Fruit fly (Drosophila melanogaster) whole organism, prepupa: ENCODE measurements around the gene Iyd.

ENCODE experiments used
- Blimp-1 ChIP-seq: fragments of 200-800 bp; sonication (Bioruptor generic); optimal IDR thresholded peaks from 3 replicates; lab custom pipeline; 2017; ENCODE audit warnings: missing biosample characterization, missing genetic modification characterization, mild to moderate bottlenecking, moderate library complexity, missing genetic modification reagents
- CG10631 ChIP-seq: fragments of 200-800 bp; sonication (Bioruptor generic); optimal IDR thresholded peaks from 2 replicates; lab custom pipeline; 2016; ENCODE audit warnings: missing biosample characterization, missing genetic modification characterization
- CG10669 ChIP-seq: fragments of 200-800 bp; sonication (Bioruptor generic); optimal IDR thresholded peaks from 3 replicates; lab custom pipeline; 2018; ENCODE audit warnings: missing biosample characterization, mild to moderate bottlenecking, missing genetic modification characterization, moderate library complexity
- CG11294 ChIP-seq: fragments of 200-800 bp; sonication (Bioruptor generic); IDR thresholded peaks from 2 replicates; pipeline ENCODE4 v1.3.6; 2022; ENCODE audit warnings: missing biosample characterization, missing genetic modification characterization
- CG11762 ChIP-seq: fragments of 200-800 bp; sonication (Bioruptor generic); optimal IDR thresholded peaks from 3 replicates; lab custom pipeline; 2016; ENCODE audit warnings: missing biosample characterization, missing genetic modification characterization; ENCODE audit not compliant: insufficient read depth
- CG15336 ChIP-seq: fragments of 200-800 bp; sonication (Bioruptor generic); IDR thresholded peaks from 2 replicates; pipeline ENCODE4 v1.3.6; 2022; ENCODE audit warnings: missing biosample characterization, missing genetic modification characterization
- CG1621 ChIP-seq: fragments of 200-800 bp; sonication (Bioruptor generic); optimal IDR thresholded peaks from 3 replicates; lab custom pipeline; 2018; ENCODE audit warnings: missing biosample characterization, mild to moderate bottlenecking, missing genetic modification characterization
- CG16779 ChIP-seq: fragments of 200-800 bp; sonication (Bioruptor generic); optimal IDR thresholded peaks from 3 replicates; lab custom pipeline; 2017; ENCODE audit warnings: missing biosample characterization, mild to moderate bottlenecking, missing genetic modification characterization
- CG3032 ChIP-seq: fragments of 200-800 bp; optimal IDR thresholded peaks from 2 replicates; lab custom pipeline; 2019; ENCODE audit warnings: missing biosample characterization, mild to moderate bottlenecking, missing genetic modification characterization, moderate library complexity
- CG31627 ChIP-seq: fragments of 200-800 bp; sonication (Bioruptor generic); optimal IDR thresholded peaks from 3 replicates; lab custom pipeline; 2016; ENCODE audit warnings: missing biosample characterization, missing genetic modification characterization
- CG32006 ChIP-seq: fragments of 200-800 bp; sonication (Bioruptor generic); optimal IDR thresholded peaks from 3 replicates; lab custom pipeline; 2017; ENCODE audit warnings: missing biosample characterization, mild to moderate bottlenecking, missing genetic modification characterization
- CG34406 ChIP-seq: fragments of 200-800 bp; sonication (Bioruptor generic); optimal IDR thresholded peaks from 3 replicates; lab custom pipeline; 2016; ENCODE audit warnings: missing biosample characterization, missing genetic modification characterization
- CG3919 ChIP-seq: fragments of 200-800 bp; sonication (Bioruptor generic); optimal IDR thresholded peaks from 3 replicates; lab custom pipeline; 2016; ENCODE audit warnings: missing biosample characterization, missing genetic modification characterization
- CG4318 ChIP-seq: fragments of 200-800 bp; sonication (Bioruptor generic); optimal IDR thresholded peaks from 3 replicates; lab custom pipeline; 2017; ENCODE audit warnings: missing biosample characterization, mild to moderate bottlenecking, missing genetic modification characterization
- CG6163 ChIP-seq: fragments of 200-800 bp; sonication (Bioruptor generic); IDR thresholded peaks from 3 replicates; pipeline ENCODE4 v1.3.6; 2022; ENCODE audit warnings: missing biosample characterization, missing genetic modification characterization
- CG6792 ChIP-seq: fragments of 200-800 bp; sonication (Bioruptor generic); optimal IDR thresholded peaks from 3 replicates; lab custom pipeline; 2016; ENCODE audit warnings: missing biosample characterization, missing genetic modification characterization
- CG6808 ChIP-seq: fragments of 200-800 bp; sonication (Bioruptor generic); optimal IDR thresholded peaks from 3 replicates; lab custom pipeline; 2017; ENCODE audit warnings: missing biosample characterization, missing genetic modification characterization, mild to moderate bottlenecking, moderate library complexity, missing genetic modification reagents
- CG7368 ChIP-seq: fragments of 200-800 bp; sonication (Bioruptor generic); optimal IDR thresholded peaks from 3 replicates; lab custom pipeline; 2016; ENCODE audit warnings: missing biosample characterization, missing genetic modification characterization
- CG8119 ChIP-seq: fragments of 200-800 bp; sonication (Bioruptor generic); IDR thresholded peaks from 3 replicates; pipeline ENCODE4 v1.3.6; 2022; ENCODE audit warnings: missing biosample characterization, missing genetic modification characterization
- CG8319 ChIP-seq: fragments of 200-800 bp; sonication (Bioruptor generic); optimal IDR thresholded peaks from 3 replicates; lab custom pipeline; 2016; ENCODE audit warnings: missing biosample characterization, missing genetic modification characterization
- Eip78C ChIP-seq: fragments of 200-800 bp; sonication (Bioruptor generic); peaks from one replicate; lab custom pipeline; 2016; ENCODE audit warnings: missing biosample characterization, missing genetic modification characterization
- Eip93F ChIP-seq: fragments of 200-800 bp; sonication (Bioruptor generic); optimal IDR thresholded peaks from 2 replicates; lab custom pipeline; 2016; ENCODE audit warnings: missing biosample characterization, mild to moderate bottlenecking, missing genetic modification characterization
- Ets21C ChIP-seq: fragments of 200-800 bp; sonication (Bioruptor generic); optimal IDR thresholded peaks from 3 replicates; lab custom pipeline; 2016; ENCODE audit warnings: missing biosample characterization, missing genetic modification characterization
- Ets96B ChIP-seq: fragments of 200-800 bp; optimal IDR thresholded peaks from 2 replicates; lab custom pipeline; 2019; ENCODE audit warnings: missing biosample characterization, mild to moderate bottlenecking, missing genetic modification characterization, moderate library complexity
- Gug ChIP-seq: fragments of 200-800 bp; sonication (Bioruptor generic); IDR thresholded peaks from 2 replicates; pipeline ENCODE4 v1.3.6; 2022; ENCODE audit warnings: missing biosample characterization, missing genetic modification characterization
- Hr38 ChIP-seq: sonication (Bioruptor generic); optimal IDR thresholded peaks from 2 replicates; lab custom pipeline; 2016; ENCODE audit warnings: missing biosample characterization, missing genetic modification characterization
- Hr4 ChIP-seq: fragments of 200-800 bp; sonication (Bioruptor generic); optimal IDR thresholded peaks from 3 replicates; lab custom pipeline; 2016; ENCODE audit warnings: missing biosample characterization, missing genetic modification characterization
- Lpt ChIP-seq: fragments of 200-800 bp; sonication (Bioruptor generic); optimal IDR thresholded peaks from 3 replicates; lab custom pipeline; 2016; ENCODE audit warnings: missing biosample characterization, missing genetic modification characterization
- Met ChIP-seq: fragments of 200-800 bp; sonication (Bioruptor generic); optimal IDR thresholded peaks from 3 replicates; lab custom pipeline; 2016; ENCODE audit warnings: missing biosample characterization, missing genetic modification characterization
- Smox ChIP-seq: fragments of 200-800 bp; sonication (Bioruptor generic); optimal IDR thresholded peaks from 3 replicates; lab custom pipeline; 2016; ENCODE audit warnings: missing biosample characterization, missing genetic modification characterization
- Sox102F ChIP-seq: fragments of 200-800 bp; sonication (Bioruptor generic); optimal IDR thresholded peaks from 2 replicates; lab custom pipeline; 2016; ENCODE audit warnings: missing biosample characterization, mild to moderate bottlenecking, missing genetic modification characterization
- Sox15 ChIP-seq: fragments of 200-800 bp; sonication (Bioruptor generic); optimal IDR thresholded peaks from 3 replicates; lab custom pipeline; 2016; ENCODE audit warnings: missing biosample characterization, missing genetic modification characterization
- achi ChIP-seq: fragments of 200-800 bp; sonication (Bioruptor generic); optimal IDR thresholded peaks from 3 replicates; lab custom pipeline; 2016; ENCODE audit warnings: missing biosample characterization, missing genetic modification characterization
- acj6 ChIP-seq: fragments of 200-800 bp; sonication (Bioruptor generic); optimal IDR thresholded peaks from 3 replicates; lab custom pipeline; 2016; ENCODE audit warnings: missing biosample characterization, missing genetic modification characterization
- cyc ChIP-seq: fragments of 200-800 bp; sonication (Bioruptor generic); optimal IDR thresholded peaks from 3 replicates; lab custom pipeline; 2016; ENCODE audit warnings: missing biosample characterization, missing genetic modification characterization
- dac ChIP-seq: fragments of 200-800 bp; sonication (Bioruptor generic); optimal IDR thresholded peaks from 2 replicates; lab custom pipeline; 2017; ENCODE audit warnings: missing biosample characterization, mild to moderate bottlenecking, missing genetic modification characterization
- dsx ChIP-seq: fragments of 200-800 bp; optimal IDR thresholded peaks from 3 replicates; lab custom pipeline; 2019; ENCODE audit warnings: missing biosample characterization, mild to moderate bottlenecking, missing genetic modification characterization, moderate library complexity; ENCODE audit not compliant: poor library complexity, severe bottlenecking
- eg ChIP-seq: fragments of 200-800 bp; sonication (Bioruptor generic); IDR thresholded peaks from 3 replicates; pipeline ENCODE4 v1.3.6; 2022; ENCODE audit warnings: missing biosample characterization, missing genetic modification characterization
- esn ChIP-seq: fragments of 200-800 bp; sonication (Bioruptor generic); optimal IDR thresholded peaks from 2 replicates; lab custom pipeline; 2016; ENCODE audit warnings: missing biosample characterization, mild to moderate bottlenecking, missing genetic modification characterization, moderate library complexity
- fd59A ChIP-seq: fragments of 200-800 bp; sonication (Bioruptor generic); optimal IDR thresholded peaks from 2 replicates; lab custom pipeline; 2017; ENCODE audit warnings: missing biosample characterization, mild to moderate bottlenecking, missing genetic modification characterization, missing genetic modification reagents
- fd85E ChIP-seq: fragments of 200-800 bp; sonication (Bioruptor generic); optimal IDR thresholded peaks from 3 replicates; lab custom pipeline; 2016; ENCODE audit warnings: missing biosample characterization, missing genetic modification characterization
- fkh ChIP-seq: fragments of 200-800 bp; sonication (Bioruptor generic); optimal IDR thresholded peaks from 3 replicates; lab custom pipeline; 2017; ENCODE audit warnings: missing biosample characterization, mild to moderate bottlenecking, missing genetic modification characterization, moderate library complexity
- lz ChIP-seq: fragments of 200-800 bp; sonication (Bioruptor generic); optimal IDR thresholded peaks from 3 replicates; lab custom pipeline; 2016; ENCODE audit warnings: missing biosample characterization, missing genetic modification characterization
- salr ChIP-seq, 2 experiments: fragments of 200-800 bp; sonication (Bioruptor generic); optimal IDR thresholded peaks; 3 replicates each; lab custom pipeline; 2016 to 2018; ENCODE audit warnings: missing biosample characterization in 2 of 2, missing genetic modification characterization in 2 of 2, mild to moderate bottlenecking in 1 of 2
- spab ChIP-seq: fragments of 200-800 bp; sonication (Bioruptor generic); optimal IDR thresholded peaks from 2 replicates; lab custom pipeline; 2017; ENCODE audit warnings: missing biosample characterization, mild to moderate bottlenecking, missing genetic modification characterization, missing genetic modification reagents
- ss ChIP-seq, 2 experiments: fragments of 200-800 bp; sonication (Bioruptor generic); optimal IDR thresholded peaks; 2 replicates in 1 of 2; 3 replicates in 1 of 2; lab custom pipeline; 2017 to 2018; ENCODE audit warnings: mild to moderate bottlenecking in 2 of 2, missing biosample characterization in 2 of 2, missing genetic modification characterization in 2 of 2, moderate library complexity in 1 of 2
- svp ChIP-seq: fragments of 200-800 bp; sonication (Bioruptor generic); peaks from one replicate; lab custom pipeline; 2016; ENCODE audit warnings: missing biosample characterization, missing genetic modification characterization
- topi ChIP-seq: fragments of 200-800 bp; sonication (Bioruptor generic); optimal IDR thresholded peaks from 3 replicates; lab custom pipeline; 2016; ENCODE audit warnings: missing biosample characterization, missing genetic modification characterization
- vri ChIP-seq: fragments of 200-800 bp; sonication (Bioruptor generic); optimal IDR thresholded peaks from 3 replicates; lab custom pipeline; 2016; ENCODE audit warnings: missing biosample characterization, mild to moderate bottlenecking, missing genetic modification characterization

Iyd gene

DNA sequence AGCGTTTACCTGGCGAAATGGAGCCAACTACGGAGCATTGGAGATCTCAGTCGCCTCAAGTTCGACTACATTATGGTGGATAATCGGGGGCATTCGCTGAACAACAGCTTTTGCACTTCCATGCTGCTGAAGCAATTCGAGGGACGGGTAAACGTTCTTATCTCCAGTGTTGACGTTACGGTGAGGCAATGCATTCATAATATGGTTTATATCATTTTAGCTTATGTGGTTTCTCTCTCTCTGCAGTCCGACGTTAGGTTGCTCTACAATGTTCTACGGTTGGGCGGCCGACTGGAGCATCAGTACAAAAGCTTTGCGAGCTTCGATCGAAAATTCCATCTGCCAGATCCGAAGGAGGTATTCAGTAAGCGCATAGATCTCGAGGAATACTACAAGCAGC lies 30.2 kb downstream of the Iyd start:
- TF ChIP-seq dsx (GFP tag; lab: Kevin White, UChicago): no peak
- TF ChIP-seq CG6163 (GFP tag; lab: Robert Waterston, UW): no peak
- TF ChIP-seq vri (GFP tag; lab: Kevin White, UChicago): peak; percentile 82
- TF ChIP-seq Eip78C (GFP tag; lab: Kevin White, UChicago): peak; percentile 16
- TF ChIP-seq fkh (GFP tag; lab: Kevin White, UChicago): peak; percentile 10

DNA sequence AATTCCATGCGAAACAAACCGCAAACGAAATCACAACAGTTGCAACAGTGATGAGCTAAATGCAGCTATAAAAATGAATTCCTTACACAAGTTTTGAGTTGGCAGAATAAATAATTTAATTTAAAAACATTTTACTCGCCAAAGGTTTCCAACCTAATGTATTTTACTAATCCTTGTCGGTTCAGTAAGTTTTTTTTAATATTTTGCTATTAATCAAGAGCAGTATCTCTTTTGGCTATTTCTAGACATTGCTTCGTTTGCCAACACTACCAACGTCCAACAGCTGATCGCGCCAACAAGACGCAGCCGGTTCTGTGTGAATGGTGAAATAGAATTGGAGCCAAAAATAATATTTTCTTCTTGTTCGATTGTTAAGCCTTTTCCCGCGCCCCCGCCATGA lies 31.4 kb downstream of the Iyd start, which contains the start of the genes CG32075, CG45101 and SuUR:
TSS of gene CG32075 (minus strand) at position 253 of the 400 bp plus-strand sequence.
TSS of gene CG45101 (plus strand) at position 303 of the 400 bp plus-strand sequence.
TSS of gene SuUR (plus strand) at position 303 of the 400 bp plus-strand sequence.
- peak; percentile 75 for TF ChIP-seq Ets96B (tag; lab: Kevin White, UChicago)
- TF ChIP-seq topi (GFP tag; lab: Kevin White, UChicago): peak; percentile 86
- TF ChIP-seq CG3032 (tag; lab: Kevin White, UChicago): peak; percentile 78
- peak; percentile 89 for TF ChIP-seq CG10631
- TF ChIP-seq CG8119 (GFP tag; lab: Robert Waterston, UW): peak; percentile 60; the same call in 2 of the 3 replicates
- TF ChIP-seq eg: peak; percentile 88; the same call in 2 of the 3 replicates
- peak; percentile 82 for TF ChIP-seq CG32006
- TF ChIP-seq lz (GFP tag; lab: Kevin White, UChicago): peak; percentile 91
- TF ChIP-seq Eip93F (GFP tag; lab: Kevin White, UChicago): peak; percentile 38
- peak; percentile 88 for TF ChIP-seq Hr4 (GFP tag; lab: Kevin White, UChicago)
- no peak for TF ChIP-seq Blimp-1 (GFP tag; lab: Kevin White, UChicago)
- TF ChIP-seq Ets21C (GFP tag; lab: Kevin White, UChicago): peak; percentile 85
- TF ChIP-seq CG4318: peak; percentile 68
- peak; percentile 89 for TF ChIP-seq cyc (GFP tag; lab: Kevin White, UChicago)
- TF ChIP-seq spab: peak; percentile 31
- peak; percentile 81 for TF ChIP-seq Sox102F (GFP tag; lab: Kevin White, UChicago)
- TF ChIP-seq ss (GFP tag; optimal IDR thresholded peaks at IDR 0.05; lab: Kevin White, UChicago): peak; percentile 7 to 67
- peak; percentile 43 to 59 for TF ChIP-seq salr (GFP tag; optimal IDR thresholded peaks at IDR 0.05; lab: Kevin White, UChicago)
- TF ChIP-seq Sox15 (GFP tag; lab: Kevin White, UChicago): peak; percentile 82
- TF ChIP-seq CG6163 (GFP tag; lab: Robert Waterston, UW): peak; percentile 70
- peak; percentile 92 for TF ChIP-seq esn (GFP tag; lab: Kevin White, UChicago)
- TF ChIP-seq Smox: no peak
- peak; percentile 82 for TF ChIP-seq CG34406 (GFP tag; lab: Kevin White, UChicago)
- TF ChIP-seq fkh (GFP tag; lab: Kevin White, UChicago): peak; percentile 43
- peak; percentile 73 for TF ChIP-seq vri (GFP tag; lab: Kevin White, UChicago)
- peak; percentile 68 for TF ChIP-seq CG7368 (GFP tag; lab: Kevin White, UChicago)
- peak; percentile 88 for TF ChIP-seq acj6 (GFP tag; lab: Kevin White, UChicago)
- peak; percentile 81 for TF ChIP-seq CG8319 (GFP tag; lab: Kevin White, UChicago)
- peak; percentile 80 for TF ChIP-seq CG6792 (GFP tag; lab: Kevin White, UChicago)
- peak; percentile 92 for TF ChIP-seq Eip78C (GFP tag; lab: Kevin White, UChicago)
- peak; percentile 79 for TF ChIP-seq Gug (GFP tag; lab: Robert Waterston, UW)
- no peak for TF ChIP-seq CG16779
- peak; percentile 66 for TF ChIP-seq CG11762 (GFP tag; lab: Kevin White, UChicago)
- peak; percentile 80; the same call in 1 of the 2 replicates for TF ChIP-seq CG11294 (GFP tag; lab: Robert Waterston, UW)
- peak; percentile 75 for TF ChIP-seq CG15336 (GFP tag; lab: Robert Waterston, UW)
- TF ChIP-seq CG6808 (GFP tag; lab: Kevin White, UChicago): no peak
- peak; percentile 87 for TF ChIP-seq Met
- TF ChIP-seq Lpt: peak; percentile 56
- peak; percentile 83 for TF ChIP-seq achi (GFP tag; lab: Kevin White, UChicago)
- TF ChIP-seq CG31627 (GFP tag; lab: Kevin White, UChicago): peak; percentile 92
- TF ChIP-seq svp: no peak
- TF ChIP-seq Hr38 (GFP tag; lab: Kevin White, UChicago): peak; percentile 65
- no peak for TF ChIP-seq fd85E
- TF ChIP-seq CG10669: peak; percentile 75
- TF ChIP-seq dac: peak; percentile 52
- TF ChIP-seq CG1621 (tag; lab: Kevin White, UChicago): peak; percentile 21
- TF ChIP-seq CG3919 (GFP tag; lab: Kevin White, UChicago): peak; percentile 76
- TF ChIP-seq fd59A (GFP tag; lab: Kevin White, UChicago): peak; percentile 39
